Fruit fly (Drosophila melanogaster): ENCODE data around the gene spartin.

Gene spartin

DNA sequence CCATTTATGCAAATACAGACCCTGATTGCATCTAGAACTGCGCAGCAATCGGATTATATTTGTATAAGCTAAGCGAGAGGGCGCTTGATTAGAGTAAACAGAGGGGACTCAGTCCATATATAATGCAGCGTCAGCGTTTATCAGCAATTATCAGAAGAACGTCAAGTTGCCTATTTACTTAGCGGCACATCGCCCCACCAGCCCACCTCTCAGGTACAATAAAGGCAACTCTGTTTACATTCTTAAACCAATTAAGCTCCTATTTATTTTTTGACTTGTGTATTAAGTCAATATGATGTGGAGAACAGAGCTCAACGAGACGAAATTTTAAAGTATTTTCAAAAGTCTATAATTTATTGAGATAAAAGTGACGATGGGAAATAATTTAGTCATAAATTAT, 10.3 kb downstream of the spartin start (continued):
- TF ChIP-seq org-1 (GFP tag; optimal IDR thresholded peaks at IDR 0.05) (peak; percentile 83), ase (GFP tag; IDR thresholded peaks at IDR 0.05) (peak; percentile 53; the same call in 1 of the 3 replicates), CG8290 (GFP tag; optimal IDR thresholded peaks at IDR 0.05) (peak; percentile 92), CG8290 (tag; optimal IDR thresholded peaks at IDR 0.05) (peak in 1 of 2 experiments; percentile 8), kah (GFP tag; optimal IDR thresholded peaks at IDR 0.05) (peak; percentile 31), wor (GFP tag; IDR thresholded peaks at IDR 0.05) (no peak), gem (tag; optimal IDR thresholded peaks at IDR 0.05) (peak; percentile 85), emc (GFP tag; optimal IDR thresholded peaks at IDR 0.05) (no peak), phol (tag; optimal IDR thresholded peaks at IDR 0.05) (peak; percentile 42), CG11398 (GFP tag; optimal IDR thresholded peaks at IDR 0.05) (peak; percentile 35), Deaf1 (tag; optimal IDR thresholded peaks at IDR 0.05) (no peak), Abd-B (GFP tag; optimal IDR thresholded peaks at IDR 0.05) (no peak), aop (GFP tag; IDR thresholded peaks at IDR 0.05) (no peak), grau (tag; optimal IDR thresholded peaks at IDR 0.05) (no peak), C15 (GFP tag; IDR thresholded peaks at IDR 0.05) (peak; percentile 62; the same call in 1 of the 3 replicates), B-H1 (GFP tag; IDR thresholded peaks at IDR 0.05) (peak; percentile 63; the same call in 1 of the 3 replicates), CG6272 (GFP tag; IDR thresholded peaks at IDR 0.05) (no peak), ranshi (GFP tag; IDR thresholded peaks at IDR 0.05) (peak; percentile 75), Camta (GFP tag; optimal IDR thresholded peaks at IDR 0.05) (peak; percentile 82), dan (GFP tag; IDR thresholded peaks at IDR 0.05) (no peak), CG31388 (GFP tag; optimal IDR thresholded peaks at IDR 0.05) (peak; percentile 74), Rfx (GFP tag; IDR thresholded peaks at IDR 0.05) (peak; percentile 66; the same call in 1 of the 2 replicates), grn (GFP tag; optimal IDR thresholded peaks at IDR 0.05) (peak; percentile 89), h (optimal IDR thresholded peaks at IDR 0.05) (no peak), Side (GFP tag; optimal IDR thresholded peaks at IDR 0.05) (peak; percentile 85), peb (GFP tag; IDR thresholded peaks at IDR 0.05) (peak; percentile 52; the same call in 1 of the 2 replicates), sim (GFP tag; IDR thresholded peaks at IDR 0.05) (peak; percentile 84), CG7928 (GFP tag; optimal IDR thresholded peaks at IDR 0.05) (peak; percentile 50), maf-S (GFP tag; optimal IDR thresholded peaks at IDR 0.05) (peak; percentile 71), Aef1 (GFP tag; IDR thresholded peaks at IDR 0.05) (peak; percentile 18; the same call in 1 of the 3 replicates), caup (GFP tag; optimal IDR thresholded peaks at IDR 0.05; ENCODE audit: severe bottlenecking) (peak; percentile 80), PHDP (tag; optimal IDR thresholded peaks at IDR 0.05) (peak; percentile 68), sisA (GFP tag; IDR thresholded peaks at IDR 0.05) (no peak), her (GFP tag; optimal IDR thresholded peaks at IDR 0.05) (peak; percentile 68), CG14014 (GFP tag; IDR thresholded peaks at IDR 0.05) (peak; percentile 63; the same call in 1 of the 2 replicates), CG12219 (GFP tag; optimal IDR thresholded peaks at IDR 0.05) (no peak), tap (tag; optimal IDR thresholded peaks at IDR 0.05) (peak; percentile 84), Opbp (GFP tag; IDR thresholded peaks at IDR 0.05; ENCODE audit: partially characterized antibody) (no peak), bigmax (GFP tag; optimal IDR thresholded peaks at IDR 0.05) (peak; percentile 26), lab (GFP tag; optimal IDR thresholded peaks at IDR 0.05) (peak; percentile 93), CG15601 (tag; optimal IDR thresholded peaks at IDR 0.05) (peak; percentile 48), CG17912 (GFP tag; optimal IDR thresholded peaks at IDR 0.05) (no peak), Stat92E (GFP tag; optimal IDR thresholded peaks at IDR 0.05) (no peak), slou (GFP tag; optimal IDR thresholded peaks at IDR 0.05) (peak; percentile 81), gcm (GFP tag; optimal IDR thresholded peaks at IDR 0.05) (peak; percentile 84), Six4 (GFP tag; optimal IDR thresholded peaks at IDR 0.05) (peak; percentile 83), CG31441 (GFP tag; IDR thresholded peaks at IDR 0.05) (peak; percentile 93), CG13296 (GFP tag; optimal IDR thresholded peaks at IDR 0.05) (peak; percentile 79), rib (GFP tag; IDR thresholded peaks at IDR 0.05) (peak; percentile 69), Antp (GFP tag; optimal IDR thresholded peaks at IDR 0.05) (peak; percentile 73), CG17328 (GFP tag; IDR thresholded peaks at IDR 0.05) (no peak), CG3838 (GFP tag; optimal IDR thresholded peaks at IDR 0.05) (no peak)

Measured in whole organism, embryonic.